Fruit fly (Drosophila melanogaster): ENCODE measurements around the gene VhaM9.7-a.

Gene VhaM9.7-a

dm6 chr3L:4259102-4259558 lies 3.4 kb upstream of the VhaM9.7-a start, which contains the start of the genes CG15011 and CG1309 (continued):
- TF ChIP-seq CG3407 (GFP tag; optimal IDR thresholded peaks at IDR 0.05) (peak; percentile 61), sr (GFP tag; IDR thresholded peaks at IDR 0.05) (no peak), CG6254 (GFP tag; optimal IDR thresholded peaks at IDR 0.05) (peak; percentile 40), eve (GFP tag; optimal IDR thresholded peaks at IDR 0.05) (no peak), dan (GFP tag; IDR thresholded peaks at IDR 0.05) (peak; percentile 32; the same call in 1 of the 2 replicates), pum (GFP tag; optimal IDR thresholded peaks at IDR 0.05) (peak; percentile 86), Lim3 (GFP tag; IDR thresholded peaks at IDR 0.05) (no peak), TFAM (GFP tag; optimal IDR thresholded peaks at IDR 0.05) (peak; percentile 17), caup (GFP tag; optimal IDR thresholded peaks at IDR 0.05; ENCODE audit: severe bottlenecking) (peak; percentile 68), CG10321 (GFP tag; IDR thresholded peaks at IDR 0.05) (0 out of 2 replicates have a peak, but pooled peaks have one; percentile 6), gt (GFP tag; IDR thresholded peaks at IDR 0.05) (no peak), Pdp1 (GFP tag; optimal IDR thresholded peaks at IDR 0.05) (peak; percentile 82 to 88), CG15073 (GFP tag; optimal IDR thresholded peaks at IDR 0.05) (peak; percentile 26), kay (GFP tag; optimal IDR thresholded peaks at IDR 0.05) (peak; percentile 72), CG7786 (GFP tag; optimal IDR thresholded peaks at IDR 0.05) (peak; percentile 82), CG12744 (GFP tag; optimal IDR thresholded peaks at IDR 0.05) (peak; percentile 82), cg (GFP tag; optimal IDR thresholded peaks at IDR 0.05) (no peak), lola (GFP tag; optimal IDR thresholded peaks at IDR 0.05) (peak in 1 of 3 experiments; percentile 87), CG11723 (GFP tag; optimal IDR thresholded peaks at IDR 0.05) (peak; percentile 23), CG15514 (GFP tag; optimal IDR thresholded peaks at IDR 0.05) (peak; percentile 100), Atf3 (GFP tag; optimal IDR thresholded peaks at IDR 0.05) (peak; percentile 85), CG7357 (GFP tag; IDR thresholded peaks at IDR 0.05) (peak; percentile 55; the same call in 2 of the 3 replicates), abd-A (tag; optimal IDR thresholded peaks at IDR 0.05) (peak; percentile 85), CG30020 (tag; optimal IDR thresholded peaks at IDR 0.05) (peak; percentile 79), CG9876 (GFP tag; optimal IDR thresholded peaks at IDR 0.05) (peak; percentile 76), CG18476 (GFP tag; optimal IDR thresholded peaks at IDR 0.05) (peak; percentile 70), Asciz (GFP tag; optimal IDR thresholded peaks at IDR 0.05) (peak; percentile 56), chn (GFP tag; optimal IDR thresholded peaks at IDR 0.05) (peak; percentile 91), CG30431 (GFP tag; optimal IDR thresholded peaks at IDR 0.05) (peak; percentile 40), CG5245 (GFP tag; optimal IDR thresholded peaks at IDR 0.05) (peak; percentile 75), wor (GFP tag; IDR thresholded peaks at IDR 0.05) (peak; percentile 63), B-H2 (GFP tag; optimal IDR thresholded peaks at IDR 0.05) (peak; percentile 86), Elba2 (GFP tag; optimal IDR thresholded peaks at IDR 0.05) (peak; percentile 96), jing (GFP tag; optimal IDR thresholded peaks at IDR 0.05) (no peak), CG17328 (GFP tag; IDR thresholded peaks at IDR 0.05) (peak; percentile 77), Awh (GFP tag; IDR thresholded peaks at IDR 0.05) (peak; percentile 47; the same call in 1 of the 2 replicates), ato (GFP tag; IDR thresholded peaks at IDR 0.05; ENCODE audit: partially characterized antibody) (no peak), CG17186 (GFP tag; optimal IDR thresholded peaks at IDR 0.05) (peak; percentile 62), wdn (GFP tag; IDR thresholded peaks at IDR 0.05) (peak; percentile 71), danr (GFP tag; IDR thresholded peaks at IDR 0.05) (peak; percentile 28; the same call in 1 of the 2 replicates), CG14965 (GFP tag; optimal IDR thresholded peaks at IDR 0.05; ENCODE audit: borderline replicate concordance) (no peak), CG9817 (tag; optimal IDR thresholded peaks at IDR 0.05) (peak; percentile 89), CG4360 (GFP tag; IDR thresholded peaks at IDR 0.05) (no peak), Rfx (GFP tag; IDR thresholded peaks at IDR 0.05) (peak; percentile 82; the same call in 1 of the 2 replicates), CG17568 (GFP tag; optimal IDR thresholded peaks at IDR 0.05) (no peak), schlank (tag; optimal IDR thresholded peaks at IDR 0.05) (peak; percentile 8), Xrp1 (GFP tag; IDR thresholded peaks at IDR 0.05) (peak; percentile 80), ems (GFP tag; optimal IDR thresholded peaks at IDR 0.05) (peak; percentile 81), dati (GFP tag; IDR thresholded peaks at IDR 0.05) (no peak), CG10366 (GFP tag; IDR thresholded peaks at IDR 0.05) (peak; percentile 76)
